Worm (Caenorhabditis elegans) whole organism, L2 larva: ENCODE measurements around the gene dpy-8.

ENCODE experiments used
- F13H6.1 ChIP-seq: sonication (generic microtip); optimal IDR thresholded peaks from 2 replicates; lab custom pipeline; 2016; ENCODE audit warnings: missing genetic modification characterization, missing compliant biosample characterization
- R02D3.7 ChIP-seq: fragments of 150-350 bp; optimal IDR thresholded peaks from 2 replicates; lab custom pipeline; 2014; ENCODE audit warnings: missing biosample characterization, missing genetic modification characterization
- Y55F3AM.14 ChIP-seq: fragments of 200-800 bp; sonication (Bioruptor generic); optimal IDR thresholded peaks from 2 replicates; lab custom pipeline; 2018; ENCODE audit warnings: mild to moderate bottlenecking, missing genetic modification characterization, missing compliant biosample characterization
- ama-1 ChIP-seq: fragments of 150-350 bp; optimal IDR thresholded peaks from 2 replicates; lab custom pipeline; 2018; ENCODE audit warnings: inconsistent platforms
- blmp-1 ChIP-seq: sonication (generic microtip); optimal IDR thresholded peaks from 2 replicates; lab custom pipeline; 2017; ENCODE audit warnings: missing genetic modification characterization, mild to moderate bottlenecking, missing compliant biosample characterization, antibody characterized with exemption, moderate library complexity; ENCODE audit not compliant: insufficient read depth
- ceh-16 ChIP-seq: fragments of 150-350 bp; optimal IDR thresholded peaks from 2 replicates; lab custom pipeline; 2014; ENCODE audit warnings: missing biosample characterization, missing genetic modification characterization
- ceh-82 ChIP-seq: fragments of 150-350 bp; optimal IDR thresholded peaks from 2 replicates; lab custom pipeline; 2014; ENCODE audit warnings: missing biosample characterization, missing genetic modification characterization
- dmd-4 ChIP-seq: sonication (generic microtip); optimal IDR thresholded peaks from 2 replicates; lab custom pipeline; 2017; ENCODE audit warnings: missing biosample characterization, missing genetic modification characterization
- egl-27 ChIP-seq: sonication (generic microtip); optimal IDR thresholded peaks from 3 replicates; lab custom pipeline; 2017; ENCODE audit warnings: missing biosample characterization, missing genetic modification reagents, missing genetic modification characterization
- elt-3 ChIP-seq: sonication (generic microtip); optimal IDR thresholded peaks from 2 replicates; lab custom pipeline; 2017; ENCODE audit warnings: missing biosample characterization, missing genetic modification characterization
- fos-1 ChIP-seq: fragments of 150-350 bp; optimal IDR thresholded peaks from 2 replicates; lab custom pipeline; 2014; ENCODE audit warnings: missing biosample characterization, missing genetic modification characterization
- gmeb-1 ChIP-seq: fragments of 150-350 bp; optimal IDR thresholded peaks from 2 replicates; lab custom pipeline; 2014; ENCODE audit warnings: missing biosample characterization, missing genetic modification characterization
- lin-11 ChIP-seq: fragments of 150-350 bp; sonication (generic microtip); optimal IDR thresholded peaks from 2 replicates; lab custom pipeline; 2014; ENCODE audit warnings: missing biosample characterization, missing genetic modification characterization, inconsistent platforms, mixed read lengths
- lin-39 ChIP-seq: fragments of 150-350 bp; optimal IDR thresholded peaks from 2 replicates; lab custom pipeline; 2014; ENCODE audit warnings: missing biosample characterization, missing genetic modification reagents, missing genetic modification characterization
- lsy-2 ChIP-seq, 2 experiments: fragments of 150-350 bp in 1 of 2; sonication (generic microtip) in 1 of 2; optimal IDR thresholded peaks; 2 replicates each; lab custom pipeline; 2014 to 2017; ENCODE audit warnings: missing biosample characterization in 2 of 2, missing genetic modification characterization in 2 of 2
- mab-5 ChIP-seq: fragments of 150-350 bp; optimal IDR thresholded peaks from 2 replicates; lab custom pipeline; 2014; ENCODE audit warnings: missing biosample characterization, missing genetic modification characterization
- mbf-1 ChIP-seq: sonication (generic microtip); optimal IDR thresholded peaks from 2 replicates; lab custom pipeline; 2017; ENCODE audit warnings: missing biosample characterization, missing genetic modification characterization
- mdl-1 ChIP-seq, 2 experiments: fragments of 150-350 bp in 1 of 2; sonication (generic microtip) in 1 of 2; optimal IDR thresholded peaks; 2 replicates each; lab custom pipeline; 2017; ENCODE audit warnings: missing biosample characterization in 2 of 2, missing genetic modification characterization in 2 of 2
- nhr-10 ChIP-seq: sonication (generic microtip); optimal IDR thresholded peaks from 2 replicates; lab custom pipeline; 2017; ENCODE audit warnings: missing biosample characterization, missing genetic modification characterization
- nhr-11 ChIP-seq: fragments of 150-350 bp; optimal IDR thresholded peaks from 2 replicates; lab custom pipeline; 2014; ENCODE audit warnings: missing biosample characterization, missing genetic modification characterization
- nhr-12 ChIP-seq: fragments of 150-350 bp; optimal IDR thresholded peaks from 2 replicates; lab custom pipeline; 2014; ENCODE audit warnings: missing biosample characterization, missing genetic modification characterization
- nhr-129 ChIP-seq: fragments of 150-350 bp; optimal IDR thresholded peaks from 2 replicates; lab custom pipeline; 2014; ENCODE audit warnings: missing biosample characterization, missing genetic modification characterization
- nhr-21 ChIP-seq: fragments of 150-350 bp; optimal IDR thresholded peaks from 2 replicates; lab custom pipeline; 2014; ENCODE audit warnings: missing biosample characterization, missing genetic modification characterization
- nhr-237 ChIP-seq: fragments of 150-350 bp; optimal IDR thresholded peaks from 2 replicates; lab custom pipeline; 2014; ENCODE audit warnings: missing biosample characterization, missing genetic modification characterization
- nhr-25 ChIP-seq: fragments of 150-350 bp; sonication (generic microtip); optimal IDR thresholded peaks from 3 replicates; lab custom pipeline; 2014; ENCODE audit warnings: missing biosample characterization, missing genetic modification characterization
- nhr-6 ChIP-seq: fragments of 150-350 bp; optimal IDR thresholded peaks from 2 replicates; lab custom pipeline; 2014; ENCODE audit warnings: missing biosample characterization, missing genetic modification characterization
- nhr-77 ChIP-seq: fragments of 150-350 bp; optimal IDR thresholded peaks from 2 replicates; lab custom pipeline; 2014; ENCODE audit warnings: missing biosample characterization, missing genetic modification characterization
- sem-4 ChIP-seq: fragments of 150-350 bp; optimal IDR thresholded peaks from 2 replicates; lab custom pipeline; 2014; ENCODE audit warnings: missing biosample characterization, missing genetic modification reagents, missing genetic modification characterization
- skn-1 ChIP-seq: sonication (generic microtip); optimal IDR thresholded peaks from 2 replicates; lab custom pipeline; 2017; ENCODE audit warnings: missing biosample characterization, missing genetic modification characterization
- sma-9 ChIP-seq, 2 experiments: fragments of 150-350 bp in 1 of 2; sonication (generic microtip) in 1 of 2; optimal IDR thresholded peaks; 2 replicates each; lab custom pipeline; 2014 to 2016; ENCODE audit warnings: missing genetic modification characterization in 2 of 2, mild to moderate bottlenecking in 1 of 2, missing biosample characterization in 1 of 2, missing compliant biosample characterization in 1 of 2, missing genetic modification reagents in 1 of 2, moderate library complexity in 1 of 2
- unc-39 ChIP-seq: fragments of 150-350 bp; optimal IDR thresholded peaks from 2 replicates; lab custom pipeline; 2014; ENCODE audit warnings: missing biosample characterization, missing genetic modification characterization
- unc-55 ChIP-seq: fragments of 150-350 bp; sonication (generic microtip); optimal IDR thresholded peaks from 3 replicates; lab custom pipeline; 2014; ENCODE audit warnings: missing biosample characterization, missing genetic modification reagents, missing genetic modification characterization
- unc-62 ChIP-seq: fragments of 150-350 bp; optimal IDR thresholded peaks from 2 replicates; lab custom pipeline; 2014; ENCODE audit warnings: missing biosample characterization, missing genetic modification reagents, missing genetic modification characterization
- zag-1 ChIP-seq: fragments of 150-350 bp; optimal IDR thresholded peaks from 2 replicates; lab custom pipeline; 2014; ENCODE audit warnings: missing biosample characterization, missing genetic modification characterization
- ztf-11 ChIP-seq: sonication (generic microtip); optimal IDR thresholded peaks from 2 replicates; lab custom pipeline; 2017; ENCODE audit warnings: missing biosample characterization, missing genetic modification characterization
- ztf-4 ChIP-seq: fragments of 150-350 bp; optimal IDR thresholded peaks from 2 replicates; lab custom pipeline; 2014; ENCODE audit warnings: missing biosample characterization, missing genetic modification characterization

The dpy-8 gene

ce11 chrX:5150389-5150788, at the start of gene dpy-8:
Gene dpy-8 (minus strand): TSS chrX:5150476.
- TF ChIP-seq nhr-21 (tag; lab: Kevin White, UChicago) (peak; percentile 27), egl-27 (tag; lab: Kevin White, UChicago) (no peak), blmp-1 (tag; lab: Kevin White, UChicago) (peak; percentile 73), mdl-1 (tag; optimal IDR thresholded peaks at IDR 0.05; lab: Kevin White, UChicago) (no peak), skn-1 (tag; lab: Kevin White, UChicago) (no peak), gmeb-1 (tag; lab: Kevin White, UChicago) (no peak)

DNA sequence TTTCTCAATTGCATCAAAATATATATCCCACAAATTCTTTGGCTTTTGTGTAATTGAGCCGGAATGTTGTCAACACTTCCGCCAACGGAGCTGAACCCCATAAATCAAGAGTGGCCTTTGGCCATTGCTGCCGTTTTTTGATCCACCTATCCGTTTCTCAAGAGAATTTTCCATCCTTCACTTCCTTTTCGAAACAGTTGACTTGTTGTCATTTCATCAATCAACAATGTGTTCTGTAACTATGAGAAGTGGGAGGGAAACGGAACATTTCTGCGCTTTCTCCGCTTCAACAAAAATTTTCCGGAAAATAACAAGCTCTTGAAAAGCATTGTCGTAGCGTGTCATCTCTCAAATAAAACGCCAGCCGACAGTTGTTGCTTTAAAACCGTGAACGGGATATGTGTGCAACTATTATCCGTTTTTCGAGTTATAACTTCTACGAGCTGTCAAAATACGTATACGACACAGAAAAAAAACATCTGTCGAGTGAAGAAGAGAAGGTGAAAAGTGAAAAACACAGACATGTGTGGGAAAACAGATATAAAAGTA, 49.6 kb upstream of the dpy-8 start:
- TF ChIP-seq ceh-82 (tag; lab: Kevin White, UChicago): no peak
- TF ChIP-seq lin-39 (tag; lab: Kevin White, UChicago): peak; percentile 2
- TF ChIP-seq nhr-21 (tag; lab: Kevin White, UChicago): no peak
- TF ChIP-seq nhr-237 (tag; lab: Kevin White, UChicago): no peak
- no peak for TF ChIP-seq nhr-6
- no peak for TF ChIP-seq elt-3 (tag; lab: Kevin White, UChicago)
- peak; percentile 4 for TF ChIP-seq unc-62 (GFP tag; lab: Kevin White, UChicago)
- peak; percentile 13 for TF ChIP-seq sma-9 (GFP tag; optimal IDR thresholded peaks at IDR 0.05; lab: Kevin White, UChicago)
- TF ChIP-seq sma-9 (tag; optimal IDR thresholded peaks at IDR 0.05; lab: Kevin White, UChicago): no peak
- TF ChIP-seq lsy-2 (tag; optimal IDR thresholded peaks at IDR 0.05; lab: Kevin White, UChicago): peak in 1 of 2 experiments; percentile 24
- peak; percentile 35 for TF ChIP-seq F13H6.1
- no peak for TF ChIP-seq ztf-11 (tag; lab: Kevin White, UChicago)
- TF ChIP-seq mbf-1 (tag; lab: Kevin White, UChicago): no peak
- TF ChIP-seq ceh-16 (tag; lab: Kevin White, UChicago): no peak
- TF ChIP-seq ztf-4 (tag; lab: Kevin White, UChicago): no peak

- TF ChIP-seq skn-1 (tag; lab: Kevin White, UChicago): no peak
- peak; percentile 62 for TF ChIP-seq sma-9 (GFP tag; optimal IDR thresholded peaks at IDR 0.05; lab: Kevin White, UChicago)
- no peak for TF ChIP-seq sma-9 (tag; optimal IDR thresholded peaks at IDR 0.05; lab: Kevin White, UChicago)
- TF ChIP-seq nhr-129 (tag; lab: Kevin White, UChicago): peak; percentile 30
- no peak for TF ChIP-seq unc-39 (tag; lab: Kevin White, UChicago)
- no peak for TF ChIP-seq dmd-4 (tag; lab: Kevin White, UChicago)
- TF ChIP-seq lin-11 (tag; lab: Kevin White, UChicago): no peak
These were observed 49.0 kb upstream of the dpy-8 start for ce11 chrX:5199245-5199644.

DNA sequence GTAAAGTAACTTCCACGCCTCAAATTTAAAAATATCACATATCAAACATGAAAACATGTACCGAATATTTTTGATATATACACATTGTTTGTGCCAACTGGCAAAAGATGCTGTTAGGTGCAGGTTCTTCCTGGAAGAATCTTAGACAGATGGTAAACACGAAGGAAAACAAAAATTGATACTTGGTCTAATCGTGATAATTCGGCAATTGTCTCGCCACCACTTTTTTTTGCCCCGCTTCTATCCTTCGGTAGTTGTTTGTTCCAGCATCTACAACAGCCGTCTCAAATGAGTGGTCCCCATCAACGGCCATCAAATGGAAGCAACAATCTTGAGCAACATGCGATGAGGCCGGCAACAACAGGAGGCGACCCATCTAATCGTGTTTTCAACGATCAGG, 47.2 kb upstream of the dpy-8 start:
- peak; percentile 37 for TF ChIP-seq F13H6.1
- TF ChIP-seq zag-1 (tag; lab: Kevin White, UChicago): no peak

DNA sequence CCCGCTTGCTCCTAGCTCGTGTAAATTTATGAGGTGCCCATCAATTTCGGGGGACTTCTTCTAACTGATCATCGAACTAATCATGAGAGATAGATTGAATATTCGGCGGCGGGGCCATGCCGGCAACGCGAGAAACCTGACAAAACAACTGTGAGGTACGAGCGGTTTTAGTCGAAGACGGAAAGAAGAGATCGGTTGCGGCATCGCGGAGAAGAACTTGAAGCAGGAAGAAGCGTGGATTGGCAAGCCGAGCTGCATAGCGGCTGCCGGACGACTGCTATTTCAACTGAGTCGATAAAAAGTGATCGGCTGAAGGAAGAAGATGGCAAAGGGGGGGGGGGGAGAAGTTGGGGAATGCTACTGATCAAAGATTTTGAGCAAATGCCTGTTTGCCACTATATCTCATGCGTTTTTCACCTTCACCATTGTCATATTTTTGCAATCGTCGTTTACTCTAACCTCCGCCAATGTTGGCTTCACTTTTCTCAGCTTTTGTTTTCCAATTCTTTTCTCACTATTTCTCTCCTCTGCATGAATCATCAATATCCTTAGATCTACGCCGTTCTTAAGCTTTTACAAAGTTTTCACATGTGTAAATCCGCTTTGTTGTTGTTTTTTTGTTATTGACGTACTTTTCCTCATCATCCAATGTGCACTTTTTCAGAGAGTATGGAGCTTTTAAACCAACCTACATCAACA, 45.3 kb upstream of the dpy-8 start, which contains the start of gene pqn-62:
Gene pqn-62 (plus strand): TSS at position 649 of the 699 bp plus-strand sequence.
- TF ChIP-seq nhr-10 (tag; lab: Kevin White, UChicago) (no peak), sma-9 (GFP tag; optimal IDR thresholded peaks at IDR 0.05; lab: Kevin White, UChicago) (peak; percentile 24), sma-9 (tag; optimal IDR thresholded peaks at IDR 0.05; lab: Kevin White, UChicago) (no peak), F13H6.1 (peak; percentile 41)

DNA sequence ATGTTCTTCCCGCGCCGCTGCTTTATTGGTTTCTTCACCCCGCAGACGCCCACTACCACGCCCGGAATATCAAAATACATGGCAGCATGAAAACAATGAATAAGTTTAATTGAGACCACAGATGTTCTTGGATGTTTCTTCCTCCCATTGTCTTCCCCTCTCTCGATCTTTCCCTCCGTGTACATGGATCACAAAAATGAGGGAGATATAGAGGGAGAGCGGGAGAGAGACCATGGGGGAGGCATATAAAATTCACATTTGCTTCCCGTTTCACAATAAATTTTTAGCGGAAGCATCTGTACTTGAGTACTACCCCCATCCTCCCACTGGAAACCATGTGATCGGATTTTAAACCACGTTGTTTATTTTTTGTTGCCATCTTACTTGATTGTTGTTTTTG, 43.1 kb upstream of the dpy-8 start:
- TF ChIP-seq nhr-10 (tag; lab: Kevin White, UChicago): no peak
- TF ChIP-seq nhr-25: no peak

DNA sequence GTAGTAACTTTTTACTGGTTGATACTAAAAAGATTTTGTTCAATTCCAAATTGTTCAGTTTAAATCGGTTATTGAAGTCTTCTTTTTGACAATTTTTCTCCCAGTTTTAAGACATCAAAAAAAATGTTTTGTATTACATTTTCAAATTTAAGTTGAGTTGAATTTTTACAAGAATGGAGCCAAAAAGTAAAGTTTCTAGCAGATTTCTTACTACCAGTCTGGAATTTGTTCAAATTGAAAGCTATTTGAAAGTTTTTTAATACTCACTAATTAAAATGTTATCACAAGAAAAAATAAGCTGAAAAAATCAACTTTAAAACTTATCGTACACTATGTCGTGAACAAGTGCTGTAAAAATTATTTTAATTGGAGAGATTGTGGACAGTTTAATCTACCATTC, 39.8 kb upstream of the dpy-8 start:
- no peak for TF ChIP-seq sem-4 (tag; lab: Kevin White, UChicago)
- TF ChIP-seq Y55F3AM.14 (GFP tag; lab: Kevin White, UChicago): no peak
- TF ChIP-seq ama-1: no peak
- TF ChIP-seq nhr-11 (tag; lab: Kevin White, UChicago): no peak
- no peak for TF ChIP-seq ztf-11 (tag; lab: Kevin White, UChicago)
- TF ChIP-seq nhr-12 (tag; lab: Kevin White, UChicago): no peak
- no peak for TF ChIP-seq elt-3 (tag; lab: Kevin White, UChicago)
- no peak for TF ChIP-seq zag-1 (tag; lab: Kevin White, UChicago)
- TF ChIP-seq mab-5 (tag; lab: Kevin White, UChicago): no peak
- TF ChIP-seq nhr-77 (tag; lab: Kevin White, UChicago): no peak
- no peak for TF ChIP-seq fos-1 (tag; lab: Kevin White, UChicago)
- no peak for TF ChIP-seq R02D3.7 (tag; lab: Kevin White, UChicago)
- no peak for TF ChIP-seq nhr-10 (tag; lab: Kevin White, UChicago)
- no peak for TF ChIP-seq unc-55 (GFP tag; lab: Kevin White, UChicago)
